Worm (Caenorhabditis elegans) whole organism, young adult: ENCODE data around the gene F17C11.22.

Experiments
- F37B4.10 ChIP-seq: fragments of 200-800 bp; sonication (Bioruptor generic); IDR thresholded peaks from 2 replicates; pipeline ENCODE4 v1.3.6; 2022; ENCODE audit warnings: missing genetic modification characterization, missing compliant biosample characterization
- die-1 ChIP-seq: sonication (generic microtip); optimal IDR thresholded peaks from 2 replicates; lab custom pipeline; 2016; ENCODE audit warnings: missing genotype, mild to moderate bottlenecking, missing genetic modification characterization, missing compliant biosample characterization
- dpl-1 ChIP-seq: fragments of 150-350 bp; optimal IDR thresholded peaks from 2 replicates; lab custom pipeline; 2014; ENCODE audit warnings: missing biosample characterization, missing genetic modification reagents, missing genetic modification characterization
- let-526 ChIP-seq: fragments of 200-800 bp; sonication (Bioruptor generic); IDR thresholded peaks from 2 replicates; pipeline ENCODE4 v1.3.6; 2022; ENCODE audit warnings: missing genetic modification reagents, missing genetic modification characterization, missing compliant biosample characterization

DNA sequence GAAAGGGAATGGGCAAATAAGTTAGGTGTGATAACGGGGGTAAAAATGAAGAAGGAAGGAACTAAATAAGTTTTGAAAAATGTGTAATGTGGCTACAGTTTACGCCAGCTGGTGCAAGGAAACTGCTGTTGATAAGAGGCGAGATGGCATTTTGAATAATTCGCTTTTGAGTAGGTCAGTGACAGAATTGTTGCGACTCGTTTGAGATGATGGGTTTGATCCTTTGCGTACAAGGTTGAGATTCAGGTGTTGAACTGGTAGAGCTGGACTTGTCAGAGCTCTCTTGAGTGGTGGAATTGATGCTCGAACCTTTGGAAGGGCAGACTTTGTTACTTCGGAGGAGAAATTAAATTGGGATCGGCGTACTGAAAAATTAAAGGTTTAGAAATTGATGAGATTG lies 41.8 kb upstream of the F17C11.22 start:
- TF ChIP-seq let-526 (GFP tag; lab: Robert Waterston, UW) (no peak), die-1 (tag; lab: Kevin White, UChicago) (no peak), dpl-1 (GFP tag; lab: Kevin White, UChicago) (no peak), F37B4.10 (GFP tag; lab: Robert Waterston, UW) (no peak)
